Worm (Caenorhabditis elegans) whole organism, young adult: ENCODE data around the gene F17H10.2.

Source experiments
- F39B2.1 ChIP-seq: fragments of 200-800 bp; sonication (Bioruptor generic); IDR thresholded peaks from 2 replicates; pipeline ENCODE4 v1.3.6; 2022; ENCODE audit warnings: missing genetic modification reagents, missing genetic modification characterization, missing compliant biosample characterization
- K12H6.12 ChIP-seq: fragments of 200-800 bp; sonication (Bioruptor generic); optimal IDR thresholded peaks from 2 replicates; lab custom pipeline; 2018; ENCODE audit warnings: mild to moderate bottlenecking, missing genetic modification characterization, missing compliant biosample characterization
- cebp-2 ChIP-seq: fragments of 200-800 bp; sonication (Bioruptor generic); IDR thresholded peaks from 2 replicates; pipeline ENCODE4 v1.3.6; 2022; ENCODE audit warnings: missing genetic modification characterization, missing compliant biosample characterization
- egl-44 ChIP-seq: fragments of 200-800 bp; sonication (Bioruptor generic); IDR thresholded peaks from 2 replicates; pipeline ENCODE4 v1.3.6; 2022; ENCODE audit warnings: missing genetic modification reagents, missing genetic modification characterization, missing compliant biosample characterization
- let-607 ChIP-seq, 2 experiments: fragments of 200-800 bp in 1 of 2; sonication (Bioruptor generic) in 1 of 2; sonication (generic microtip) in 1 of 2; optimal IDR thresholded peaks; 2 replicates each; lab custom pipeline; 2016 to 2018; ENCODE audit warnings: mild to moderate bottlenecking in 2 of 2, missing compliant biosample characterization in 2 of 2, missing genetic modification characterization in 2 of 2, moderate library complexity in 2 of 2, missing genotype in 1 of 2
- nhr-90 ChIP-seq: sonication (generic microtip); optimal IDR thresholded peaks from 2 replicates; lab custom pipeline; 2016; ENCODE audit warnings: missing genotype, mild to moderate bottlenecking, missing genetic modification characterization, missing compliant biosample characterization

DNA sequence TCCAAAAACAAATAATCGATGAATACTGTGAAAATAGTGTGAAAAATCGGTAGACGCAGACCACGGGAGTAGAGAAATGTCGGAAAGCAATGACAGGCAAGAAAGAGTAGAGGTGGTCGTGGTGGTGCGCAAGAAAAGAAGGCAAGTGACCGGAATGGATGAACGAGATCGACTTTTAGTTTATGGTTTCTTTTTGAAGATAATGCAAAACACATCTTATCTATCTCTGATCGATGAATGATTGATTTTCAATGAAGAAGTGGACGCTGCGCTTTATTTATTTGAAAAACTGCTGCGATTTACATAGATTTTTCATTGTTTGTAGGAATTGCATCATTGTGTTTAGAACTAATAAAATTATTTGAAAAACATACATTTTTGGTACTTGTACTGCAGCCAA is 6.3 kb downstream of the F17H10.2 start:
- TF ChIP-seq K12H6.12 (no peak), nhr-90 (tag; lab: Kevin White, UChicago) (no peak), cebp-2 (no peak), egl-44 (GFP tag; lab: Robert Waterston, UW) (no peak), let-607 (tag; optimal IDR thresholded peaks at IDR 0.05; lab: Kevin White, UChicago) (no peak), F39B2.1 (GFP tag; lab: Robert Waterston, UW) (no peak)
